Fruit fly (Drosophila melanogaster) S2 (cell line): ENCODE results near the gene CG31406.
A peak's percentile ranks its signal among the peaks of the same experiment; 100 is the strongest.

Source experiments
- CG8478 ChIP-seq: fragments of >200 bp; optimal IDR thresholded peaks from 2 replicates; lab custom pipeline; 2018
- CTCF ChIP-seq, 2 experiments: fragments of >200 bp; optimal IDR thresholded peaks; 2 replicates each; lab custom pipeline; 2018

The CG31406 gene

dm6 chr3R:10355840-10356562, 7.4 kb downstream of the CG31406 start:
- TF ChIP-seq CG8478 (no peak), CTCF (optimal IDR thresholded peaks at IDR 0.05; lab: Kevin White, UChicago) (no peak)

DNA sequence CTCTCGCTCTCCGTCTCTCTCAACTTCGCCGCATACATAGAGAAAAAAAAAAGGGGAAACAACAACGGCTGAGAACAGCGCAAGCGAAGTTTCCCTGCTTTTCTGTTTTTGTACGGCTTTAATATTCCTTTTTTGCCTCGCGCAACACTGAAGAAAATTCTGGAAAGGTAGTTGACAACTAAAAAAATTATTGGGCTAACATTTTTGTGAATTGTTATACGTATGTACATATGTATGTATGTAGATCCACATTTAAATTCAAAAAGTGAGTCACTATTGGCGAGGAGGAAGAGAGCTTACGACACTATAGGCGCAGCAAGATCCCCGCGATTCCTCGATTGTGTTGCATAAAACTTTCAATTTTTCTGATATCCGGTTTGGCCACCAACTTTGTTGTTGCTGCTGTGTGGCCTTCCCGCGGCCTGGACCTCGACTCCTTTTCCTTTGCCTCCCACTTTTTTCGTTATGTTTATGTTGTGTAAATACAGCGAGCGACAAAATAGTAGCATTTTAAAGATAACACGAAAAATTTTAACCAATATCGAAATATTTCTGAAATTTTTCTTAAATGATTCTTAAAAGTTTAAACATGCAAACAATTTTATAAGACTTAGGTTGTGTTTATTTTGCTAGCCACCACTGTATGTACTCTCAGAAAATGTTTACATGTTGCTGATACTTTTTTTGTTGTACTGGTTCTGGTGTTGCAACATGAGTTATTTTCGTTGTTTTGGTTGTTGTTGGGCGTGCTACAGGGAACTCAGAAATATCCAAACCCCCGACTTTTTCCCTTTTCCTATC, 8.2 kb downstream of the CG31406 start:
- TF ChIP-seq CG8478 (no peak), CTCF (optimal IDR thresholded peaks at IDR 0.05; lab: Kevin White, UChicago) (no peak)

dm6 chr3R:10357364-10357676, 8.8 kb downstream of the CG31406 start:
- TF ChIP-seq CTCF (optimal IDR thresholded peaks at IDR 0.05; lab: Kevin White, UChicago) (peak in 1 of 2 experiments; percentile 40), CG8478 (no peak)

- no peak for TF ChIP-seq CTCF (optimal IDR thresholded peaks at IDR 0.05; lab: Kevin White, UChicago)
- no peak for TF ChIP-seq CG8478
Measured at dm6 chr3R:10364287-10364686, 15.7 kb downstream of the CG31406 start.

DNA sequence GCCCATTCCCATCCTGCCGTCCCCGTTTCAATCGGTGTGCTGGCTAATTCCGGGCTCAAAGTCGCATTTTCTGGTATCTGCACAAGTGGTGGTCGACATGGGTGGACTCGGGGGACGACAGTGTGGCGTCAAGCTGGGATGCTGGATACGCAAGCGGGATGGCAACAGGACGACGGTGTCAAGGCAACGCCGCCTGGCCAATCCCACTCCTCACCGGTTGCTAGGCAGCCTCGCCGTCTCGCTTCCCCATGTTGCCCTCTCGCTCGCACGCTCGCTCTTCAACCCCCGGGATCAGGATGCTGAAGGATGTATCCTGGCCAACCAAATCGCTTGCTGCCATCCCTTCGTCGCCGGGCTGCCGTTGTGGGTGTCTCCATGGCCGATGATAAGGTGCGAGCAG, 19.7 kb downstream of the CG31406 start:
- TF ChIP-seq CTCF (optimal IDR thresholded peaks at IDR 0.05; lab: Kevin White, UChicago) (peak in 1 of 2 experiments; percentile 27), CG8478 (no peak)

dm6 chr3R:10369799-10370198, 21.2 kb downstream of the CG31406 start:
- TF ChIP-seq CTCF (optimal IDR thresholded peaks at IDR 0.05; lab: Kevin White, UChicago) (no peak), CG8478 (no peak)

DNA sequence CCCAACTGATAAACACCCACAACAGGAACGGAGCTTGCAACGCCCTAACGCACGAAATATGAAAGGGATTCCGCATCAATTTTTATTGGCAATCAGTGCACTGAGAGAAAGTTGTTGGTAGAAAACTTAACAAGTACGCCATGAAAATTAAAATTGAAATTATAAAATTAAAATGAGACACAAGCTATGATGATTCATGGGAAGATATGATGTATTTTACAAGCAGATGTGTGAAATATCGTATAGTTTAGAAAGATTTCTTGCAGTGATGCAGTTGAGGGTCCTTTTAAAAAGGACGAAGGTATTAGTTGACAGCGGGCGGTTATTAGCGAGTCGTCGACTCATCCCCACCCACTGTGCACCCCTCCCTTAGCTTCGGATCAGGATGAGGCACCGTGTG, 21.9 kb downstream of the CG31406 start:
- TF ChIP-seq CG8478, result no peak
- TF ChIP-seq CTCF (optimal IDR thresholded peaks at IDR 0.05; lab: Kevin White, UChicago), result no peak

DNA sequence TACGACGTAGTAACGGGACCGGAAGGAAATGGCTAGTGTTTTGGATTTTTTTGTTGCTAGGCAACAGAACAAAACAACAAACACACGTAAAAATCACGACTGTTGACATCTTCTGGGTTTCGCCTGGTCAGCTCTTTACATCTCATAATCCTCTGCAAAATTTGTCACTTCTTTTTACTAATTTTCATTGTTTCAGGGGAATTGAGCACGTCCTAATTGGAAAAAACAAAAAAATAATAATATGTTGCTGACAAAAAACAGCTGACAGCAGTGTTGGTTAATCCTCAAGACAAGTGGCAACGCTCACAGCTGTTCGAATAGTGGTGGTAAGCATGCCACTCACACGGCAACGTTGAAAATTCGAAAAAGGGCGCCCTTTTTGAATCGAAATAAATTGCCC, 29.3 kb downstream of the CG31406 start, which contains the start of gene Rfx:
Rfx (minus strand) TSS at position 220 of the 400 bp plus-strand sequence.
- TF ChIP-seq CG8478, result no peak
- TF ChIP-seq CTCF (optimal IDR thresholded peaks at IDR 0.05; lab: Kevin White, UChicago), result peak in 1 of 2 experiments; percentile 9

DNA sequence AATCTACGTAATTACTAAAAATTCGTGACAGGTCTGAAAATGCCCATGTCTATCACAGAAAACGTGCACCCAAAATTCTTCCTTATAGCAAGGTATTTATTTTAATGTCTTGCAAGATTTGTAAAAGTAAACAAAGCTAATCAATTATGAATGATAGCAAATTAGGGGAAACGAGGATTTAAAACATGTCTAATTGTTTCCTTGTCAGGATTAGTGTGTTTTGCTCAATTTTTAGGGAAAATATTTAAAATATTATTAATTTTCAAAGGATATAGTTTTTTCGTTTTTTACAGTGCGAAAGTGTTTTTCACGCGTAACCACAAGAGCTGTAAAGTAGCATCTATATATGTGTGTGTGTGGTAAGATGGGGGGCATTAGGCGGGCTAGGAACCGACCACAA, 30.4 kb downstream of the CG31406 start:
- TF ChIP-seq CTCF (optimal IDR thresholded peaks at IDR 0.05; lab: Kevin White, UChicago) (no peak), CG8478 (no peak)

- TF ChIP-seq CG8478, result no peak
- no peak for TF ChIP-seq CTCF (optimal IDR thresholded peaks at IDR 0.05; lab: Kevin White, UChicago)
Measured at dm6 chr3R:10379409-10379808, 30.8 kb downstream of the CG31406 start.

DNA sequence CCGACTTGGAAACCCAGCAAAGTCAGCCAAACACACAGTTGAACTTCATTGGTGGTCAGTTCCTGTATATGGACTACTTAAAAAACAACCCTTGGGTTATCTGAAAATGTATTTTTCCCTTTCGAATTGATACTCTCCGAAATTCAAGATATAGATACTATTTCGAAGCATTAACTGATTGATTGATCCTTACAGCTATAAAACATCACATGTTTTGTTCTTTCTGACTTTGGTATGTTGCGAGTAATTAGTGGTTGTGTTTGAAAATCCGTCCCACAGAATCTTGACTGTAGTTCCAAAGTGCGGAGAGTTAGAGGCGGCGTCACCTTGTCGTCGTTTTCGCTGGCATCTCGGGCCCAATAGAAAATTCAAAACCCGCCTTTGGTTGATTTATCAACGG, 31.5 kb downstream of the CG31406 start:
- TF ChIP-seq CTCF (optimal IDR thresholded peaks at IDR 0.05; lab: Kevin White, UChicago), result no peak
- no peak for TF ChIP-seq CG8478

DNA sequence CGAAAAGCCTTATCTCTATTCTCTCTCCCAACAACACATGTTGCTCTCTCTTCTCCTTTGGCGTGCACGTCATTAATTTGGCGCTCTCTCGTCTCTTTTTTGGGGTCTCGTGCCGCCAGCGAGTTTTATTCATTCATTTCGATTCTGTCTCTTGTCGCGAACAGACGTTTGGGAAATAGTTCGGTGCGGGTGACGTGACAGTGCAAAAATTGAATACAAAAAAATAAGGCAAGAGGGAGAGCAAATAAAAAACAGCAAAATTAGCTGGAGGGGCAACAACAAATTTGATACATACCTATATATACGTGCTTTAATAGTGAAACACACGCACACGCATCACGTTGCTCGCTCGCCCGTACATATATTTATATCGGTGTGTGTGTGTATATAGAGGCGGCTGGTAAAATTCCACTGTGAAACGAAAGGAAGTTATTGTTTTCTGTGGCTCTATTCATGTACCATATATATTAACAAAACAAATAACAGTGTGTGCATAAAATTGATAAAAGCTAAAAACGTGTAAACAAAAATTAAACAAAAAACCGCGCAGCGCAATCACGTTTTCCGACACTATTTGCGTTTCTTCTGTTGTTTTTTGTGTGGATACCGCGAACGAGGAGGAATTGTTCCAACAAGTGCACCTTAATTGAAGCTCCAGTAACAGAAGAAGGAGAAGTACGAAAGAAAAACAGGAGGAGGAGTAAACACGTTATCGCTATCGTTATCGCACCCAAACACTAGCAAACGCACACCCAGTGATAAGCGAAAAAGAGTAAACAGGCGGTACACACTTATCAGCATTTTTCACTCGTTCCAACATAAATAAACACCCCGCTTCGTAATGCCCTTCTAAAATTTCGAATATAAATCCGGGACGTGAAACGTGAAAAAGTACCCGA, 39.8 kb downstream of the CG31406 start, which contains the start of gene cwo:
cwo (plus strand) TSS at position 131 of the 899 bp plus-strand sequence.
- TF ChIP-seq CG8478, result no peak
- no peak for TF ChIP-seq CTCF (optimal IDR thresholded peaks at IDR 0.05; lab: Kevin White, UChicago)

- TF ChIP-seq CTCF (optimal IDR thresholded peaks at IDR 0.05; lab: Kevin White, UChicago) (no peak), CG8478 (no peak)
Measured at dm6 chr3R:10389027-10389465, 40.5 kb downstream of the CG31406 start.

DNA sequence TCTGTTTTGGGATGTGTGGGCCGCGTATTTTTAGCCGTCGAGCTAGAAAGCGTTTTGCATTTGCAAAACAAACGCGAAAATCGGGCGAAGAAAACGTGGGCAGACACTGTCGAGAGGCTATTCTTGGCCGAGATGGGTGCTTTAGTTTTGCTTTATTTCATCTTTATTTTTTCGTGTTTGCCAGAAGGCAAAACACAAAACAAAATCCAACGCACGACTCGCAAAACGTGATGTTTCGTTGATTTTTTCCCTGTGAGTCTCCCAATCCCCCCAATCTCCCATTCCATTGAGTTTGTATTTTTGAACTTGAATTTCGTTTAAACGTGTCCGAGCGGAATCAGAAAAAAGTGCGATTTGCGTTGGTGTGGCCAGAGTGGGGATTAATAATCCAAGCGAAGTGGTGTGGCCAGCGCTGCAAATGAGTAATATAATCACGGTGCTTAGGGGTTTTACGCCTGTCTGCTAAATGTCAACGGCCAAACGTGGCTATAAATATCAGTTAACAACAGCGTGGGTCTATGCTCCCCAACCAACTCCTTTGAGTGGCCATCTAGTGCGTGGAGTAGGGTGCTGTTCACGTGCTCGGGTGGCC, 41.4 kb downstream of the CG31406 start:
- TF ChIP-seq CTCF (optimal IDR thresholded peaks at IDR 0.05; lab: Kevin White, UChicago) (no peak), CG8478 (no peak)

- TF ChIP-seq CTCF (optimal IDR thresholded peaks at IDR 0.05; lab: Kevin White, UChicago) (no peak), CG8478 (no peak)
Measured at dm6 chr3R:10390914-10391377, 42.4 kb downstream of the CG31406 start.
